Worm (Caenorhabditis elegans) whole organism, early embryonic: Measurements from ENCODE around the gene C13F10.7.

Experiments used
- B0310.2 ChIP-seq: sonication (generic microtip); optimal IDR thresholded peaks from 2 replicates; lab custom pipeline; 2016; ENCODE audit warnings: mild to moderate bottlenecking, missing genetic modification characterization, missing compliant biosample characterization
- aly-1 ChIP-seq: sonication (generic microtip); optimal IDR thresholded peaks from 2 replicates; lab custom pipeline; 2016; ENCODE audit warnings: missing genetic modification characterization, missing compliant biosample characterization
- ama-1 ChIP-seq: fragments of 150-350 bp; optimal IDR thresholded peaks from 2 replicates; lab custom pipeline; 2014
- ceh-36 ChIP-seq: sonication (generic microtip); optimal IDR thresholded peaks from 2 replicates; lab custom pipeline; 2016; ENCODE audit warnings: missing genetic modification characterization, inconsistent platforms, missing compliant biosample characterization
- ets-7 ChIP-seq: sonication (generic microtip); optimal IDR thresholded peaks from 2 replicates; lab custom pipeline; 2016; ENCODE audit warnings: missing genotype, missing genetic modification characterization, missing compliant biosample characterization
- flt-1 ChIP-seq: fragments of 200-800 bp; sonication (Bioruptor generic); IDR thresholded peaks from 2 replicates; pipeline ENCODE4 v1.3.6; 2022; ENCODE audit warnings: missing genetic modification characterization, missing compliant biosample characterization
- hmbx-1 ChIP-seq: sonication (generic microtip); optimal IDR thresholded peaks from 2 replicates; lab custom pipeline; 2016; ENCODE audit warnings: mild to moderate bottlenecking, missing genetic modification characterization, missing compliant biosample characterization
- tbx-37 ChIP-seq: fragments of 200-800 bp; sonication (Bioruptor generic); conservative IDR thresholded peaks from 2 replicates; pipeline ENCODE4 v1.3.6; 2022; ENCODE audit warnings: missing genetic modification reagents, missing genetic modification characterization, missing compliant biosample characterization

- no peak for TF ChIP-seq ama-1 (lab: Kevin White, UChicago)
- no peak for TF ChIP-seq ceh-36
- TF ChIP-seq ets-7 (tag; lab: Kevin White, UChicago): no peak
- TF ChIP-seq flt-1: no peak
- TF ChIP-seq aly-1 (tag; lab: Kevin White, UChicago): no peak
- no peak for TF ChIP-seq hmbx-1
- no peak for TF ChIP-seq B0310.2 (tag; lab: Kevin White, UChicago)
- no peak for TF ChIP-seq tbx-37 (GFP tag; lab: Robert Waterston, UW)
Observed at ce11 chrV:7178843-7179242, 44.2 kb downstream of the C13F10.7 start, which contains the start of gene cpsf-2.
